Worm (Caenorhabditis elegans): ENCODE results near the gene gly-3.
"Not testable (repeated sequence)": the region's sequence is repeated elsewhere in the genome, so short reads cannot be mapped to it uniquely, and the experiment has no call there.

The gly-3 gene

ce11 chrIII:7917667-7918066 lies at the start of gene gly-3:
TSS of gene gly-3 (minus strand) at chrIII:7917767.
- TF ChIP-seq nhr-237 (tag; optimal IDR thresholded peaks at IDR 0.05) (no peak), nhr-129 (tag; optimal IDR thresholded peaks at IDR 0.05) (no peak), gmeb-1 (tag; optimal IDR thresholded peaks at IDR 0.05) (no peak), nhr-23 (tag; optimal IDR thresholded peaks at IDR 0.05) (no peak), peb-1 (tag; optimal IDR thresholded peaks at IDR 0.05) (no peak), zag-1 (tag; optimal IDR thresholded peaks at IDR 0.05) (no peak), nhr-12 (tag; optimal IDR thresholded peaks at IDR 0.05) (no peak), C34F6.9 (tag; optimal IDR thresholded peaks at IDR 0.05) (no peak), fos-1 (tag; optimal IDR thresholded peaks at IDR 0.05) (no peak), R02D3.7 (tag; optimal IDR thresholded peaks at IDR 0.05) (no peak), lin-11 (tag; optimal IDR thresholded peaks at IDR 0.05) (no peak), ztf-11 (tag; optimal IDR thresholded peaks at IDR 0.05) (no peak), mdl-1 (tag; optimal IDR thresholded peaks at IDR 0.05) (no peak), nhr-11 (tag; optimal IDR thresholded peaks at IDR 0.05) (no peak), lsy-2 (tag; optimal IDR thresholded peaks at IDR 0.05) (no peak), ceh-16 (tag; optimal IDR thresholded peaks at IDR 0.05) (no peak), lin-39 (tag; optimal IDR thresholded peaks at IDR 0.05) (no peak), nhr-77 (tag; optimal IDR thresholded peaks at IDR 0.05) (no peak)

ce11 chrIII:7964281-7964680 lies 46.7 kb upstream of the gly-3 start, which contains the start of gene F54H12.2:
TSS of gene F54H12.2 (plus strand) at chrIII:7964581.
- TF ChIP-seq nhr-10, skn-1, fos-1 (tag; optimal IDR thresholded peaks at IDR 0.05): not testable (repeated sequence)

- TF ChIP-seq ama-1 (optimal IDR thresholded peaks at IDR 0.05); unc-39 (tag; optimal IDR thresholded peaks at IDR 0.05); elt-1 (tag; optimal IDR thresholded peaks at IDR 0.05): not testable (repeated sequence)
Observed at ce11 chrIII:7962641-7963040, 45.1 kb upstream of the gly-3 start, which contains the start of gene F54H12.4. TSS of gene F54H12.4 (minus strand) at chrIII:7962741.

DNA sequence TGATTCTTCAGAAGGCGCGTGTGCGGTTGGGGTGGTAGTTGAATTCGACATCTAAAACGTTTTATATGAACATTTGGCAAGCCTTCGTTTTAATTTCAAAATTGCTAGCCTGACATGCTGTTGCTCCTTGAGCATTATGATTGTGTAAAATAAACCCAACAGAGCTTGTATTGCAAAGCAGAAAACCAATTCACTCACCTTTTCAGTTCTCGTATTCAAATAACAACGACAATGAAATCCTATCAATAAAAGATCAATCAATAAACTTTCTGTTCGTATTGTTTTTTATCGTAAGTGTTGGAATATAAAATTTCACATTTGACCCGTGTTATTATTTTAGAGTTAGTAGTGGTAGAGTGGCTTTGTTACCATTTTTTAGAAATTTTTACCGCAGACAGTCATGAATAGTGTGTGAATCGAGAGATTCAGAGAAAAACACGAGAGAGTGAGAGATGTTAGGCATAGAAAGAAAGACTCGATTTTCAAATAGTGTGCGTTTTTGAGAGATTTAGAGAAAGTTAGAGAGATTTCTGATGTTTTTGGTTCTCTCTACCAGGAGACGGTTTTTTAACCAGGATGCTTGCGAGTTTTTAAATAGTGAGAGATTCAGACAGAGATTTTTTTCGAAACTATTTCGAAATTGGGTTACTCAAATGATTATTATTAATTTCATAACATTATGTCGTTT lies 41.5 kb upstream of the gly-3 start, which contains the start of gene F54H12.10:
Gene F54H12.10 (minus strand): TSS at position 51 of the 688 bp plus-strand sequence.
- not testable (repeated sequence) for TF ChIP-seq ceh-82, mdl-1, skn-1 (tag; optimal IDR thresholded peaks at IDR 0.05)

ce11 chrIII:7958085-7958484 lies 40.5 kb upstream of the gly-3 start, which contains the start of gene C29E4.11:
TSS of gene C29E4.11 (minus strand) at chrIII:7958114.
- no peak for TF ChIP-seq nhr-10 (tag; optimal IDR thresholded peaks at IDR 0.05)
- no peak for TF ChIP-seq nhr-11 (tag; optimal IDR thresholded peaks at IDR 0.05)
- TF ChIP-seq gmeb-1 (tag; optimal IDR thresholded peaks at IDR 0.05): no peak
- no peak for TF ChIP-seq blmp-1 (tag; optimal IDR thresholded peaks at IDR 0.05; ENCODE audit: insufficient read depth)
- TF ChIP-seq dmd-4 (tag; optimal IDR thresholded peaks at IDR 0.05): no peak
- TF ChIP-seq ama-1 (optimal IDR thresholded peaks at IDR 0.05): no peak
- TF ChIP-seq lsy-2 (tag; optimal IDR thresholded peaks at IDR 0.05): peak in 1 of 2 experiments; percentile 40
- no peak for TF ChIP-seq zag-1 (tag; optimal IDR thresholded peaks at IDR 0.05)
- TF ChIP-seq unc-62 (GFP tag; optimal IDR thresholded peaks at IDR 0.05): no peak
- no peak for TF ChIP-seq ztf-4 (tag; optimal IDR thresholded peaks at IDR 0.05)
- TF ChIP-seq ceh-82 (tag; optimal IDR thresholded peaks at IDR 0.05): no peak
- no peak for TF ChIP-seq ZK546.5 (tag; optimal IDR thresholded peaks at IDR 0.05)
- TF ChIP-seq peb-1 (tag; optimal IDR thresholded peaks at IDR 0.05): no peak
- no peak for TF ChIP-seq mdl-1 (tag; optimal IDR thresholded peaks at IDR 0.05)
- TF ChIP-seq C34F6.9 (tag; optimal IDR thresholded peaks at IDR 0.05): peak; percentile 74
- TF ChIP-seq snpc-4 (tag; optimal IDR thresholded peaks at IDR 0.05): no peak
- TF ChIP-seq lin-11 (tag; optimal IDR thresholded peaks at IDR 0.05): no peak
- no peak for TF ChIP-seq lin-13 (GFP tag; optimal IDR thresholded peaks at IDR 0.05)
- peak; percentile 40 for TF ChIP-seq unc-55 (GFP tag; optimal IDR thresholded peaks at IDR 0.05)
- no peak for TF ChIP-seq sma-3 (GFP tag; optimal IDR thresholded peaks at IDR 0.05)
- no peak for TF ChIP-seq sem-4 (tag; optimal IDR thresholded peaks at IDR 0.05)
- TF ChIP-seq crh-2 (tag; optimal IDR thresholded peaks at IDR 0.05): no peak
